Worm (Caenorhabditis elegans): Measurements from ENCODE around the gene T24C2.5.

Gene T24C2.5

DNA sequence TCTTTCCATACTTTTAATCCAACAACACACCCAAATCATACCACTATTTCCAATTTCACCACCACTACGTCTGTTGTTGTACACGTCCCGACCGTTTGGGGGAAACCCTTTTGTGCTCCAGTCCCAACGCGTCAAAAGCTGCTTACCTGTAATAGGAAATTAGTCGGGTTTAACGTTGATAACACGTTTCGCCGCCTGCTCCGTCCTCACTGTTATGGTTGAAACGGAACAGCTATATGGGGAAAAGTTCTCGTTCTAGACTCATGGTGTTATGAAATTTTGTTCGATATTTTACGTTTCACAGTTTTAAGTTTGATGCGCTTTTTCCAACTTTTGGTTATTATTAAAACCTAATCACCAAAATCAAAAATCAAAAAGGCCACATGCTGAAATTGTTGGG lies 1.7 kb downstream of the T24C2.5 start:
- TF ChIP-seq zip-8 (tag; optimal IDR thresholded peaks at IDR 0.05) (no peak), ztf-11 (tag; optimal IDR thresholded peaks at IDR 0.05) (no peak), nhr-12 (tag; optimal IDR thresholded peaks at IDR 0.05) (no peak), mab-5 (tag; optimal IDR thresholded peaks at IDR 0.05) (no peak), hlh-1 (tag; optimal IDR thresholded peaks at IDR 0.05) (no peak), ceh-39 (tag; optimal IDR thresholded peaks at IDR 0.05) (no peak), M03D4.4 (tag; optimal IDR thresholded peaks at IDR 0.05) (no peak), lsy-2 (tag; optimal IDR thresholded peaks at IDR 0.05) (no peak), ham-2 (GFP tag; optimal IDR thresholded peaks at IDR 0.05) (no peak), unc-62 (GFP tag; optimal IDR thresholded peaks at IDR 0.05) (no peak), unc-120 (tag; optimal IDR thresholded peaks at IDR 0.05; ENCODE audit: poor library complexity, severe bottlenecking) (no peak), unc-39 (tag; optimal IDR thresholded peaks at IDR 0.05) (no peak), pha-4 (tag; optimal IDR thresholded peaks at IDR 0.05) (no peak), mep-1 (tag; optimal IDR thresholded peaks at IDR 0.05) (no peak), nhr-237 (tag; optimal IDR thresholded peaks at IDR 0.05) (no peak), nhr-76 (tag; optimal IDR thresholded peaks at IDR 0.05) (no peak)

- no peak for TF ChIP-seq sem-2 (GFP tag; optimal IDR thresholded peaks at IDR 0.05)
- TF ChIP-seq nhr-76 (tag; optimal IDR thresholded peaks at IDR 0.05): no peak
- TF ChIP-seq unc-62 (GFP tag; optimal IDR thresholded peaks at IDR 0.05): no peak
- no peak for TF ChIP-seq hlh-1 (tag; optimal IDR thresholded peaks at IDR 0.05)
- no peak for TF ChIP-seq drap-1 (GFP tag; optimal IDR thresholded peaks at IDR 0.05)
- TF ChIP-seq lin-13 (tag; optimal IDR thresholded peaks at IDR 0.05): no peak
- TF ChIP-seq ztf-11 (tag; optimal IDR thresholded peaks at IDR 0.05): no peak
- TF ChIP-seq ham-2 (GFP tag; optimal IDR thresholded peaks at IDR 0.05): no peak
- no peak for TF ChIP-seq elt-1 (tag; optimal IDR thresholded peaks at IDR 0.05; ENCODE audit: borderline replicate concordance, insufficient read depth)
- no peak for TF ChIP-seq pha-4 (tag; optimal IDR thresholded peaks at IDR 0.05)
- TF ChIP-seq tbx-8 (GFP tag; optimal IDR thresholded peaks at IDR 0.05): no peak
- TF ChIP-seq nhr-237 (tag; optimal IDR thresholded peaks at IDR 0.05): no peak
- no peak for TF ChIP-seq flh-1 (GFP tag; optimal IDR thresholded peaks at IDR 0.05)
Measured at ce11 chrX:14537625-14538024, 3.4 kb downstream of the T24C2.5 start.

- TF ChIP-seq lsy-2 (tag; optimal IDR thresholded peaks at IDR 0.05): no peak
- TF ChIP-seq ceh-43 (GFP tag; optimal IDR thresholded peaks at IDR 0.05): no peak
- TF ChIP-seq bed-3 (GFP tag; optimal IDR thresholded peaks at IDR 0.05): no peak
- TF ChIP-seq hlh-1 (tag; optimal IDR thresholded peaks at IDR 0.05): no peak
- no peak for TF ChIP-seq ceh-83 (GFP tag; optimal IDR thresholded peaks at IDR 0.05)
Measured at ce11 chrX:14539468-14539867, 5.3 kb downstream of the T24C2.5 start.

DNA sequence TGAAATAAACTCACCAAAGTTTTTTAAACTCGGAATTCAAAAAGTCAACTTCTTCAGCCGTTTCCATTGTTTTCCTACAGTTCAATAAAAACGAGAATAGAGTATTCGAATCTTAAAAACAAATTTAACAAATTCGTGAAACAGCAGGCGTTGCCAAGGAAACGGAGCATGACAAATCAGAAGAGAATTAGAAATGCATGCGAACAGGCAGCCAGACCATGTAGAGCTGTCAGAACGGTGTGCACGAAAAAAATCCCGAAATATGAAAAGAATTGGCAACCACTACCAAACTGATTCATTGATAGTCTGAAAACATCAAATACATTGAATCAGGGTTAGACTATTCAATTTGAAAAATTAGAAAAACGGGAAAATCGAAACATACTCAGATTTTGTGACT lies 7.8 kb downstream of the T24C2.5 start, which contains the start of gene fbxa-81:
fbxa-81 (minus strand) TSS at position 101 of the 400 bp plus-strand sequence.
- no peak for TF ChIP-seq ceh-83 (GFP tag; optimal IDR thresholded peaks at IDR 0.05)
- TF ChIP-seq snpc-4 (tag; optimal IDR thresholded peaks at IDR 0.05): no peak
- TF ChIP-seq nhr-28 (tag; optimal IDR thresholded peaks at IDR 0.05): no peak
- TF ChIP-seq zip-8 (tag; optimal IDR thresholded peaks at IDR 0.05): no peak
- no peak for TF ChIP-seq unc-62 (GFP tag; optimal IDR thresholded peaks at IDR 0.05)
- no peak for TF ChIP-seq ham-2 (GFP tag; optimal IDR thresholded peaks at IDR 0.05)
- TF ChIP-seq blmp-1 (tag; optimal IDR thresholded peaks at IDR 0.05): no peak
- TF ChIP-seq nhr-12 (tag; optimal IDR thresholded peaks at IDR 0.05): no peak
- no peak for TF ChIP-seq M03D4.4 (tag; optimal IDR thresholded peaks at IDR 0.05)
- no peak for TF ChIP-seq ceh-39 (tag; optimal IDR thresholded peaks at IDR 0.05)
- TF ChIP-seq elt-3 (tag; optimal IDR thresholded peaks at IDR 0.05): no peak
- TF ChIP-seq bed-3 (GFP tag; optimal IDR thresholded peaks at IDR 0.05): no peak
- TF ChIP-seq unc-39 (tag; optimal IDR thresholded peaks at IDR 0.05): no peak
- no peak for TF ChIP-seq sem-2 (GFP tag; optimal IDR thresholded peaks at IDR 0.05)
- no peak for TF ChIP-seq mep-1 (tag; optimal IDR thresholded peaks at IDR 0.05)
- TF ChIP-seq mls-2 (tag; optimal IDR thresholded peaks at IDR 0.05): no peak
- TF ChIP-seq flh-1 (GFP tag; optimal IDR thresholded peaks at IDR 0.05): no peak
- no peak for TF ChIP-seq lin-13 (tag; optimal IDR thresholded peaks at IDR 0.05)
- no peak for TF ChIP-seq ztf-11 (tag; optimal IDR thresholded peaks at IDR 0.05)
- TF ChIP-seq hlh-1 (tag; optimal IDR thresholded peaks at IDR 0.05): no peak

- no peak for TF ChIP-seq lin-32 (GFP tag; optimal IDR thresholded peaks at IDR 0.05)
- no peak for TF ChIP-seq ceh-83 (GFP tag; optimal IDR thresholded peaks at IDR 0.05)
- TF ChIP-seq lin-13 (tag; optimal IDR thresholded peaks at IDR 0.05): no peak
- no peak for TF ChIP-seq bed-3 (GFP tag; optimal IDR thresholded peaks at IDR 0.05)
- TF ChIP-seq nhr-12 (tag; optimal IDR thresholded peaks at IDR 0.05): no peak
- TF ChIP-seq nhr-2 (tag; optimal IDR thresholded peaks at IDR 0.05): no peak
- TF ChIP-seq ztf-11 (tag; optimal IDR thresholded peaks at IDR 0.05): no peak
- TF ChIP-seq tbx-8 (GFP tag; optimal IDR thresholded peaks at IDR 0.05): no peak
- TF ChIP-seq unc-62 (GFP tag; optimal IDR thresholded peaks at IDR 0.05): no peak
Measured at ce11 chrX:14543224-14543623, 9.0 kb downstream of the T24C2.5 start, which contains the start of gene T24C2.3. Gene T24C2.3, plus strand, starts transcription at chrX:14543524.
